Worm (Caenorhabditis elegans): ENCODE data around the gene ncl-1.

Gene ncl-1

DNA sequence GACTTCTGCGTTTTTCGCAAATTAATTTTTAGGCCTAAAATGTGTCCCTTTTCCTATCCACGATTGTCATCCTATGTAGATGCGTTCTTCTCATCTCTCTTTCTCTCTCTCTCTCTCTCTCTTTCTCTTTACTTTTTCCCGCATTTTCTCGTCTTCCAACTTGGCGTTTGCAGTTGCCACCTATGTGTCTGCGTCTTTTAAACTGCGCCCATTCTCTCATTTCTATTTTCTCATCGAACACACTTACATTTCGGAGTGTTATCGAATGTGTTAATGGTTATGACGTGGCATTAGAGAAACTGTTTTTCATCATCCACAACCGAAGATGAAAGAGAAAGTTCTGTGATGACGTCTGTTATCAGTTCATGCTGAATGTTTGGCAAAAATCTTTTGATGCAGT is 9.0 kb downstream of the ncl-1 start (continued):
- TF ChIP-seq lin-29 (GFP tag; IDR thresholded peaks at IDR 0.05) (no peak), unc-130 (GFP tag; optimal IDR thresholded peaks at IDR 0.05) (no peak), F44E2.7 (GFP tag; IDR thresholded peaks at IDR 0.05) (no peak), aly-2 (tag; optimal IDR thresholded peaks at IDR 0.05) (no peak), pqm-1 (tag; optimal IDR thresholded peaks at IDR 0.05) (peak; percentile 84), hlh-30 (tag; optimal IDR thresholded peaks at IDR 0.05; ENCODE audit: insufficient read depth) (peak; percentile 59), ceh-44 (GFP tag; IDR thresholded peaks at IDR 0.05) (no peak), ctbp-1 (GFP tag; IDR thresholded peaks at IDR 0.05) (no peak), unc-62 (GFP tag; optimal IDR thresholded peaks at IDR 0.05 in 1 of 2) (no peak), unc-62 (tag; optimal IDR thresholded peaks at IDR 0.05) (no peak), ceh-20 (GFP tag; IDR thresholded peaks at IDR 0.05) (0 out of 2 replicates have a peak, but pooled peaks have one; percentile 44), rbr-2 (tag; optimal IDR thresholded peaks at IDR 0.05) (no peak), spr-3 (GFP tag; optimal IDR thresholded peaks at IDR 0.05) (no peak), set-16 (GFP tag; IDR thresholded peaks at IDR 0.05) (no peak), dmd-8 (GFP tag; IDR thresholded peaks at IDR 0.05) (no peak), skn-1 (tag; optimal IDR thresholded peaks at IDR 0.05) (no peak), daf-12 (tag; optimal IDR thresholded peaks at IDR 0.05) (no peak), lin-38 (GFP tag; IDR thresholded peaks at IDR 0.05) (peak; percentile 20; the same call in 1 of the 2 replicates), snpc-1.2 (GFP tag; IDR thresholded peaks at IDR 0.05) (no peak), lin-1 (GFP tag; IDR thresholded peaks at IDR 0.05) (no peak), ZK546.5 (tag; optimal IDR thresholded peaks at IDR 0.05) (no peak), cey-2 (tag; optimal IDR thresholded peaks at IDR 0.05; ENCODE audit: borderline replicate concordance, insufficient read depth) (peak; percentile 32), ztf-7 (tag; optimal IDR thresholded peaks at IDR 0.05) (no peak), madf-9 (GFP tag; conservative IDR thresholded peaks at IDR 0.05) (0 out of 2 replicates have a peak, but pooled peaks have one; percentile 15), fos-1 (tag; optimal IDR thresholded peaks at IDR 0.05) (no peak), dmd-6 (GFP tag; IDR thresholded peaks at IDR 0.05) (peak; percentile 81), ZK337.2 (GFP tag; IDR thresholded peaks at IDR 0.05) (no peak), snpc-4 (tag; optimal IDR thresholded peaks at IDR 0.05) (no peak), nhr-10 (tag; optimal IDR thresholded peaks at IDR 0.05) (no peak), egl-43 (GFP tag; IDR thresholded peaks at IDR 0.05) (no peak), T26A8.4 (GFP tag; IDR thresholded peaks at IDR 0.05) (no peak), F37D6.2 (tag; optimal IDR thresholded peaks at IDR 0.05) (no peak), pha-4 (GFP tag; IDR thresholded peaks at IDR 0.05) (no peak), pha-4 (tag; optimal IDR thresholded peaks at IDR 0.05) (no peak), zfp-2 (tag; optimal IDR thresholded peaks at IDR 0.05) (no peak), nhr-237 (tag; optimal IDR thresholded peaks at IDR 0.05) (no peak), egl-27 (tag; optimal IDR thresholded peaks at IDR 0.05) (no peak), aha-1 (tag) (no peak), attf-4 (tag; optimal IDR thresholded peaks at IDR 0.05) (no peak), nhr-42 (GFP tag; IDR thresholded peaks at IDR 0.05) (peak; percentile 70; the same call in 1 of the 2 replicates), ama-1 (optimal IDR thresholded peaks at IDR 0.05) (peak; percentile 42), dpl-1 (GFP tag; optimal IDR thresholded peaks at IDR 0.05) (peak; percentile 54), dmd-9 (GFP tag; IDR thresholded peaks at IDR 0.05) (no peak), gei-8 (GFP tag; optimal IDR thresholded peaks at IDR 0.05) (no peak), Y75B8A.6 (GFP tag; IDR thresholded peaks at IDR 0.05) (no peak), mep-1 (tag; optimal IDR thresholded peaks at IDR 0.05) (peak; percentile 65), lsy-2 (tag; optimal IDR thresholded peaks at IDR 0.05) (peak; percentile 19 to 83), nhr-77 (tag; optimal IDR thresholded peaks at IDR 0.05) (peak; percentile 10), zfp-3 (GFP tag; conservative IDR thresholded peaks at IDR 0.05) (peak; percentile 67; the same call in 1 of the 2 replicates), Y105C5A.15 (GFP tag; IDR thresholded peaks at IDR 0.05) (no peak), mxl-3 (GFP tag; optimal IDR thresholded peaks at IDR 0.05) (peak; percentile 52), nhr-41 (GFP tag; IDR thresholded peaks at IDR 0.05) (no peak), nhr-11 (tag; optimal IDR thresholded peaks at IDR 0.05) (peak; percentile 4), ceh-28 (tag; optimal IDR thresholded peaks at IDR 0.05) (no peak)

Data from whole organism, L4 larva.